Worm (Caenorhabditis elegans) whole organism, early embryonic: Measurements from ENCODE around the gene cat-2.
A peak's percentile ranks its signal among the peaks of the same experiment; 100 is the strongest.

ENCODE experiments used
- B0310.2 ChIP-seq: sonication (generic microtip); optimal IDR thresholded peaks from 2 replicates; lab custom pipeline; 2016; ENCODE audit warnings: mild to moderate bottlenecking, missing genetic modification characterization, missing compliant biosample characterization
- F13C5.2 ChIP-seq: sonication (generic microtip); optimal IDR thresholded peaks from 2 replicates; lab custom pipeline; 2017; ENCODE audit warnings: mild to moderate bottlenecking, missing genetic modification characterization, inconsistent platforms, missing compliant biosample characterization
- aly-1 ChIP-seq: sonication (generic microtip); optimal IDR thresholded peaks from 2 replicates; lab custom pipeline; 2016; ENCODE audit warnings: missing genetic modification characterization, missing compliant biosample characterization
- ama-1 ChIP-seq: fragments of 150-350 bp; optimal IDR thresholded peaks from 2 replicates; lab custom pipeline; 2014
- ceh-13 ChIP-seq: fragments of 200-800 bp; sonication (Bioruptor generic); optimal IDR thresholded peaks from 2 replicates; lab custom pipeline; 2018; ENCODE audit warnings: mild to moderate bottlenecking, missing genetic modification characterization, missing compliant biosample characterization
- ceh-36 ChIP-seq: sonication (generic microtip); optimal IDR thresholded peaks from 2 replicates; lab custom pipeline; 2016; ENCODE audit warnings: missing genetic modification characterization, inconsistent platforms, missing compliant biosample characterization
- ets-7 ChIP-seq: sonication (generic microtip); optimal IDR thresholded peaks from 2 replicates; lab custom pipeline; 2016; ENCODE audit warnings: missing genotype, missing genetic modification characterization, missing compliant biosample characterization
- flt-1 ChIP-seq: fragments of 200-800 bp; sonication (Bioruptor generic); IDR thresholded peaks from 2 replicates; pipeline ENCODE4 v1.3.6; 2022; ENCODE audit warnings: missing genetic modification characterization, missing compliant biosample characterization
- hmbx-1 ChIP-seq: sonication (generic microtip); optimal IDR thresholded peaks from 2 replicates; lab custom pipeline; 2016; ENCODE audit warnings: mild to moderate bottlenecking, missing genetic modification characterization, missing compliant biosample characterization
- hmg-4 ChIP-seq: fragments of 200-800 bp; sonication (Bioruptor generic); optimal IDR thresholded peaks from 2 replicates; lab custom pipeline; 2018; ENCODE audit warnings: mild to moderate bottlenecking, missing genetic modification characterization, missing compliant biosample characterization
- hnd-1 ChIP-seq: sonication (generic microtip); optimal IDR thresholded peaks from 2 replicates; lab custom pipeline; 2016; ENCODE audit warnings: missing genetic modification characterization, missing compliant biosample characterization
- pes-1 ChIP-seq: fragments of 200-800 bp; sonication (Bioruptor generic); IDR thresholded peaks from 2 replicates; pipeline ENCODE4 v1.3.6; 2022; ENCODE audit warnings: missing genetic modification reagents, missing genetic modification characterization, missing compliant biosample characterization
- scrt-1 ChIP-seq: fragments of 200-800 bp; sonication (Bioruptor generic); IDR thresholded peaks from 2 replicates; pipeline ENCODE4 v1.3.6; 2022; ENCODE audit warnings: missing genetic modification characterization, missing compliant biosample characterization
- sea-1 ChIP-seq: fragments of 200-800 bp; sonication (Bioruptor generic); conservative IDR thresholded peaks from 2 replicates; pipeline ENCODE4 v1.3.6; 2022; ENCODE audit warnings: missing genetic modification characterization, missing compliant biosample characterization
- tbx-11 ChIP-seq: fragments of 200-800 bp; sonication (Bioruptor generic); IDR thresholded peaks from 2 replicates; pipeline ENCODE4 v1.3.6; 2022; ENCODE audit warnings: missing genetic modification characterization, missing compliant biosample characterization
- tbx-37 ChIP-seq: fragments of 200-800 bp; sonication (Bioruptor generic); conservative IDR thresholded peaks from 2 replicates; pipeline ENCODE4 v1.3.6; 2022; ENCODE audit warnings: missing genetic modification reagents, missing genetic modification characterization, missing compliant biosample characterization
- tra-4 ChIP-seq: sonication (generic microtip); optimal IDR thresholded peaks from 2 replicates; lab custom pipeline; 2017; ENCODE audit warnings: missing genetic modification characterization, missing compliant biosample characterization

cat-2 gene

DNA sequence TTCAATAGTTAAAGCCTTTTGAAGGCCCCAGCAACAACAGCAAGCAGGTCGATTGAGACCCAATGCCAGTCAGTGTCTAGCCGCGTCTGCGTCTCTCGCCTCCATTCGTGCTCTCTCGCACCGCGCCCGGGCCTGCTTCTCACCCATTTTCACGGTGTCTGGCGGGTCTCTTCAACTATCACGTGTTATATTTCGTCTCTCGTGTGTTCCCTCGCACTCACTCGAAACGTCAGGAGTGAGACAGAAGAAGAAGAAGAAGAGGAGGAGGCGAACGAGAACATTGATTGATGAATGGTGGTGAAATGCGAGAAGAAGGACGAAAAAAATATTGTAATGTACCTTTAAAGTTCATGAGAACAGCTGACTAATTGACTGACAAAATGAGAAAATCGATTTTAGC lies 36.4 kb upstream of the cat-2 start:
- TF ChIP-seq aly-1 (tag; lab: Kevin White, UChicago) (peak; percentile 45), hmg-4 (peak; percentile 58), ets-7 (tag; lab: Kevin White, UChicago) (no peak)

DNA sequence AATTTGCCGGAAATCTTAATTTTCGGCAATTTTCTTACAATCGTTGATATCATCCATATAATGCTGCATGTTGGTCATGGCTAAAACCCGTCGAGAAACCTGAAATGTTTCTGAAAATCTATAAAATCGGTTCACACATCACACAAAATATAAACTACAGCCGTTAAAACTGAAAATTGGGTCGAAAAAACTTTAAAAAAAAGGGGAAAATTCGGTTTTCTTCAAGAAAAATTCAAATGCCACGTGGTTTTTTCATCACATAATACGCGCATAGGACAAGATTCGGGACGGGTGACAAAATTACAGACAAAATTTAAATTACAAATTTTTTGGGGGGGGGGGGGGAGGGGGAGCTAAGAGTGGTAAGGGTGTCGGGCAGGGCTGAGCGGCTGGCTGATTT lies 25.0 kb upstream of the cat-2 start, which contains the start of gene Y43H11AL.1:
Gene Y43H11AL.1, minus strand, starts transcription at position 101 of the 400 bp plus-strand sequence.
- TF ChIP-seq F13C5.2 (no peak), pes-1 (GFP tag; lab: Robert Waterston, UW) (no peak), ets-7 (tag; lab: Kevin White, UChicago) (no peak), tra-4 (tag; lab: Kevin White, UChicago) (no peak), tbx-11 (no peak), B0310.2 (tag; lab: Kevin White, UChicago) (no peak), ceh-36 (tag; lab: Kevin White, UChicago) (no peak), ceh-13 (GFP tag; lab: Kevin White, UChicago) (no peak), ama-1 (lab: Kevin White, UChicago) (no peak), hmg-4 (no peak), aly-1 (tag; lab: Kevin White, UChicago) (no peak), flt-1 (GFP tag; lab: Robert Waterston, UW) (no peak), sea-1 (GFP tag; lab: Robert Waterston, UW) (no peak), hnd-1 (no peak)

ce11 chrII:237721-238120 lies 19.9 kb upstream of the cat-2 start, which contains the start of gene laat-1:
TSS of gene laat-1 (minus strand) at chrII:237821.
- TF ChIP-seq aly-1 (tag; lab: Kevin White, UChicago) (no peak), F13C5.2 (no peak), ceh-13 (GFP tag; lab: Kevin White, UChicago) (no peak), sea-1 (GFP tag; lab: Robert Waterston, UW) (no peak), B0310.2 (tag; lab: Kevin White, UChicago) (no peak)

- TF ChIP-seq ceh-36 (tag; lab: Kevin White, UChicago): no peak
- no peak for TF ChIP-seq tra-4 (tag; lab: Kevin White, UChicago)
- no peak for TF ChIP-seq sea-1 (GFP tag; lab: Robert Waterston, UW)
- no peak for TF ChIP-seq hmg-4
- TF ChIP-seq scrt-1 (GFP tag; lab: Robert Waterston, UW): no peak
- no peak for TF ChIP-seq flt-1 (GFP tag; lab: Robert Waterston, UW)
- TF ChIP-seq tbx-11: no peak
- TF ChIP-seq F13C5.2: no peak
- no peak for TF ChIP-seq B0310.2 (tag; lab: Kevin White, UChicago)
- no peak for TF ChIP-seq ets-7 (tag; lab: Kevin White, UChicago)
- TF ChIP-seq hnd-1: no peak
- TF ChIP-seq hmbx-1 (tag; lab: Kevin White, UChicago): no peak
- TF ChIP-seq ama-1 (lab: Kevin White, UChicago): no peak
These were observed 17.6 kb upstream of the cat-2 start for ce11 chrII:240043-240442.

DNA sequence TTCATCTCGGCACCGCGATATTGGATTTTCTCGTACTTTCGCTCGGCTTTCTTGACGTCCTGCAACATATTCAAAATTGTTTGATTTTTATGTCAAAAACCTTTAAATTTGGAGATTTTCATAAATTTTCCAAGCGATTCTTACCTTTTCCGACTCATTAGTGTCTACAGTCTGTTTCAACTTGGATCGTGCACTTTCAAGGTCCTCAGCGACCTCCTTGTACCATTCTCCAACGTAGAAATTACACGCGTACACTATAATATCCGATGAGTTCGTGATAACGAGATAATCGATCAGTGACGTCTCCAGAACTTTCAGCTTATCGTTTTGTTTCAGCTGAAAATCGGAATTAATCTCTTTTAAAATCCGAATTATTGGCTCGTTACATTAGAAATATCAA lies 9.9 kb upstream of the cat-2 start:
- TF ChIP-seq hnd-1 (no peak), B0310.2 (tag; lab: Kevin White, UChicago) (no peak)

DNA sequence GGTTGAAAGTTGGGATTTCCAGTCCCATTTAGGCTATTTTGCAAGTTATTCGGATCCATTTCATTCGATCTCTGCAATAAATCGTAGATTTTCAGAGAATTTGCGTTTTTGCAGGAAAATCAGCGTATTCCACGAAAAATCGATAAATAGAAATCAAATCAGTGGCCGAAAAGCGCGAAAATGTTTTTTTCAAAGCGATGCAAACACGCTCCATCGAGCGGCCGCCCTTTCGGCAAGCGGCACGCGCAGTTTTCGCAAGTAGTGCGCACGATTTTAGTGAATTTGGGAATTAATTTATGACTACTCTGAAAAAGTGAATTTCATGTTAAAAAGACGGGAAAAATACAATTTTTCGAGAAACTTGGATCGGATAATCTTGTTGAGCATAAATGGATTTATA lies 2.5 kb upstream of the cat-2 start:
- TF ChIP-seq ceh-36 (tag; lab: Kevin White, UChicago): peak; percentile 78
- peak; percentile 81 for TF ChIP-seq scrt-1 (GFP tag; lab: Robert Waterston, UW)
- TF ChIP-seq hmg-4: peak; percentile 84
- TF ChIP-seq tbx-11: peak; percentile 79
- no peak for TF ChIP-seq tra-4 (tag; lab: Kevin White, UChicago)
- TF ChIP-seq flt-1 (GFP tag; lab: Robert Waterston, UW): peak; percentile 77
- TF ChIP-seq hmbx-1 (tag; lab: Kevin White, UChicago): peak; percentile 77
- TF ChIP-seq pes-1 (GFP tag; lab: Robert Waterston, UW): peak; percentile 80
- peak; percentile 65; the same call in 1 of the 2 replicates for TF ChIP-seq tbx-37 (GFP tag; lab: Robert Waterston, UW)
- TF ChIP-seq F13C5.2: peak; percentile 96
- peak; percentile 33 for TF ChIP-seq ceh-13 (GFP tag; lab: Kevin White, UChicago)
- peak; percentile 52 for TF ChIP-seq ets-7 (tag; lab: Kevin White, UChicago)
- TF ChIP-seq B0310.2 (tag; lab: Kevin White, UChicago): peak; percentile 39
- TF ChIP-seq ama-1 (lab: Kevin White, UChicago): no peak
- TF ChIP-seq hnd-1: peak; percentile 40
- peak; percentile 73 for TF ChIP-seq aly-1 (tag; lab: Kevin White, UChicago)
- peak; percentile 61; the same call in 1 of the 2 replicates for TF ChIP-seq sea-1 (GFP tag; lab: Robert Waterston, UW)

DNA sequence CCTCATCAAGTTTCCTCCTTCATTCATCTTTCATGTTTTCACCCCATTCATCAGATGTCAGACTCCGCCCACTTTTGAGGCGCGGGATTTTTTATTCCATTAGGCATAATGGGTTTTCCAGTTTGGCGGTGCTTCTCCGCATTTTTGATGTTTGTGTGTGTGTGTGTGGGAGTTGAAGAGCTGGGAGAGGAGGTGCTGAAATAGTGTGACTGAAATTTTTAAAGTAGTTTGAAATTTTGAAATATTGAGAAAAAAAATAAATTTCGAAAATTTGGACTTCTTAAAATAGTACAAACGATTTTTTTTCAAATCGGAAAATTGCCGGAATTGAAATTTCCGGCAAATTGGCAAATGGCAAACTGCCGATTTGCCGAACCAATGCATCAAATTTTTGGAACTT lies 5.9 kb downstream of the cat-2 start, which contains the start of gene scc-2:
Gene scc-2, minus strand, starts transcription at position 101 of the 400 bp plus-strand sequence.
- TF ChIP-seq ceh-13 (GFP tag; lab: Kevin White, UChicago) (no peak), B0310.2 (tag; lab: Kevin White, UChicago) (no peak), tra-4 (tag; lab: Kevin White, UChicago) (no peak), F13C5.2 (no peak), sea-1 (GFP tag; lab: Robert Waterston, UW) (no peak), ceh-36 (tag; lab: Kevin White, UChicago) (no peak), ets-7 (tag; lab: Kevin White, UChicago) (no peak), scrt-1 (GFP tag; lab: Robert Waterston, UW) (no peak), tbx-37 (GFP tag; lab: Robert Waterston, UW) (no peak), hmg-4 (no peak), pes-1 (GFP tag; lab: Robert Waterston, UW) (no peak), hmbx-1 (tag; lab: Kevin White, UChicago) (no peak), hnd-1 (no peak), ama-1 (lab: Kevin White, UChicago) (no peak), tbx-11 (no peak)

DNA sequence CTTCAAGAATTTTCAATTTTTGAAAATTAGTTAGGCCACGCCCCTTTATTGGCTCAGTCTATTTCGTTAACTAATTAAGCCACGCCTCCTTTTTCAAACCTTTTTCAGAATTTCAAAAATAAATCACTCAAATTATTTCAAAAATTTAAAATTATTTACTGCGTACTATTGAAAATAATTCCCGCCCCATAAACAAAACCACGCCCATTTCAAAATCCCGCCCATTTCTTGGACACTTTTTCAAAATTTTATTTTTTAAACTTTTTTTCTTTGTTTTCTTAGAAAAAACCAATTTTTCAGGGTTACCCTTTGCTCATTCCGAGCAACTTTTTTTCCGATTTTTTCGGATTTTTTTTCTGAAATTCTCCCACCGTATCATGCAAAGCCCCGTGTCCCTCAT lies 6.4 kb downstream of the cat-2 start, which contains the start of gene B0432.14:
Gene B0432.14, plus strand, starts transcription at position 301 of the 400 bp plus-strand sequence.
- no peak for TF ChIP-seq ceh-13 (GFP tag; lab: Kevin White, UChicago)
